Worm (Caenorhabditis elegans) whole organism, L1 larva: ENCODE measurements around the gene F59F5.5.

Source experiments
- C04F5.9 ChIP-seq: sonication (generic microtip); optimal IDR thresholded peaks from 2 replicates; lab custom pipeline; 2016; ENCODE audit warnings: missing genetic modification characterization, missing compliant biosample characterization
- C16A3.4 ChIP-seq: fragments of 150-350 bp; optimal IDR thresholded peaks from 2 replicates; lab custom pipeline; 2014; ENCODE audit warnings: missing biosample characterization, missing genetic modification characterization
- C34B4.2 ChIP-seq: sonication (generic microtip); optimal IDR thresholded peaks from 2 replicates; lab custom pipeline; 2017; ENCODE audit warnings: mild to moderate bottlenecking, missing genetic modification characterization, missing compliant biosample characterization
- Y116A8C.19 ChIP-seq: sonication (generic microtip); optimal IDR thresholded peaks from 2 replicates; lab custom pipeline; 2016; ENCODE audit warnings: missing compliant biosample characterization, missing genetic modification characterization, borderline replicate concordance
- aha-1 ChIP-seq: fragments of 150-350 bp; optimal IDR thresholded peaks from 2 replicates; lab custom pipeline; 2014; ENCODE audit warnings: missing biosample characterization, missing genetic modification characterization
- aly-2 ChIP-seq: fragments of 150-350 bp; optimal IDR thresholded peaks from 2 replicates; lab custom pipeline; 2014; ENCODE audit warnings: missing biosample characterization, missing genetic modification characterization
- ceh-8 ChIP-seq: fragments of 200-800 bp; sonication (Bioruptor generic); optimal IDR thresholded peaks from 2 replicates; lab custom pipeline; 2018; ENCODE audit warnings: mild to moderate bottlenecking, missing genetic modification characterization, moderate library complexity, missing compliant biosample characterization
- ceh-90 ChIP-seq: sonication (generic microtip); optimal IDR thresholded peaks from 2 replicates; lab custom pipeline; 2016; ENCODE audit warnings: missing genetic modification characterization, missing compliant biosample characterization
- ces-1 ChIP-seq: fragments of 150-350 bp; optimal IDR thresholded peaks from 2 replicates; lab custom pipeline; 2014; ENCODE audit warnings: missing biosample characterization, missing genetic modification reagents, missing genetic modification characterization
- dpl-1 ChIP-seq, 3 experiments: fragments of 150-350 bp in 2 of 3; sonication (generic microtip) in 1 of 3; optimal IDR thresholded peaks; 2 replicates each; lab custom pipeline; 2014 to 2017; ENCODE audit warnings: missing biosample characterization in 3 of 3, missing genetic modification characterization in 3 of 3, missing genetic modification reagents in 3 of 3
- efl-1 ChIP-seq, 4 experiments: fragments of 150-350 bp; optimal IDR thresholded peaks in 3 of 4; peaks in 1 of 4; 1 replicate in 1 of 4; 2 replicates in 3 of 4; lab custom pipeline; 2014; ENCODE audit warnings: missing biosample characterization in 2 of 4, missing genetic modification characterization in 2 of 4, missing genetic modification reagents in 2 of 4
- egl-13 ChIP-seq: sonication (generic microtip); optimal IDR thresholded peaks from 2 replicates; lab custom pipeline; 2016; ENCODE audit warnings: missing genotype, missing genetic modification reagents, missing genetic modification characterization, missing compliant biosample characterization
- elt-2 ChIP-seq: sonication (generic microtip); optimal IDR thresholded peaks from 2 replicates; lab custom pipeline; 2016; ENCODE audit warnings: missing genetic modification characterization, mild to moderate bottlenecking, inconsistent platforms, missing compliant biosample characterization, missing genetic modification reagents
- ets-5 ChIP-seq: fragments of 200-800 bp; sonication (Bioruptor generic); IDR thresholded peaks from 2 replicates; pipeline ENCODE4 v1.3.6; 2022; ENCODE audit warnings: missing genetic modification characterization, missing compliant biosample characterization
- fkh-10 ChIP-seq: sonication (generic microtip); optimal IDR thresholded peaks from 2 replicates; lab custom pipeline; 2017; ENCODE audit warnings: missing biosample characterization, missing genetic modification reagents, missing genetic modification characterization
- fkh-8 ChIP-seq: sonication (generic microtip); optimal IDR thresholded peaks from 2 replicates; lab custom pipeline; 2016; ENCODE audit warnings: mild to moderate bottlenecking, missing genetic modification characterization, missing compliant biosample characterization
- fos-1 ChIP-seq: fragments of 150-350 bp; optimal IDR thresholded peaks from 2 replicates; lab custom pipeline; 2014; ENCODE audit warnings: missing biosample characterization, missing genetic modification characterization
- hlh-4 ChIP-seq: sonication (generic microtip); optimal IDR thresholded peaks from 2 replicates; lab custom pipeline; 2016; ENCODE audit warnings: mild to moderate bottlenecking, missing genetic modification characterization, missing compliant biosample characterization
- isw-1 ChIP-seq: fragments of 200-800 bp; sonication (Bioruptor generic); IDR thresholded peaks from 2 replicates; pipeline ENCODE4 v1.3.6; 2022; ENCODE audit warnings: missing genetic modification characterization, missing compliant biosample characterization
- lin-14 ChIP-seq: fragments of 200-800 bp; sonication (Bioruptor generic); optimal IDR thresholded peaks from 2 replicates; lab custom pipeline; 2018; ENCODE audit warnings: mild to moderate bottlenecking, missing genetic modification characterization, moderate library complexity, missing compliant biosample characterization
- lin-35 ChIP-seq, 2 experiments: fragments of 150-350 bp; optimal IDR thresholded peaks; 2 replicates each; lab custom pipeline; 2014; ENCODE audit warnings: missing biosample characterization in 2 of 2, missing genetic modification characterization in 2 of 2, missing genetic modification reagents in 2 of 2
- lir-3 ChIP-seq: sonication (generic microtip); optimal IDR thresholded peaks from 2 replicates; lab custom pipeline; 2016; ENCODE audit warnings: mild to moderate bottlenecking, missing genetic modification characterization, moderate library complexity, missing compliant biosample characterization; ENCODE audit not compliant: poor library complexity
- mdl-1 ChIP-seq, 2 experiments: fragments of 150-350 bp; optimal IDR thresholded peaks; 2 replicates each; lab custom pipeline; 2014 to 2017; ENCODE audit warnings: missing biosample characterization in 2 of 2, missing genetic modification characterization in 2 of 2, inconsistent platforms in 1 of 2
- mep-1 ChIP-seq: fragments of 150-350 bp; optimal IDR thresholded peaks from 2 replicates; lab custom pipeline; 2014; ENCODE audit warnings: missing biosample characterization, missing genetic modification characterization
- nhr-11 ChIP-seq: fragments of 150-350 bp; optimal IDR thresholded peaks from 2 replicates; lab custom pipeline; 2014; ENCODE audit warnings: missing biosample characterization, missing genetic modification characterization
- nhr-19 ChIP-seq: fragments of 200-800 bp; sonication (Bioruptor generic); conservative IDR thresholded peaks from 2 replicates; pipeline ENCODE4 v1.3.6; 2022; ENCODE audit warnings: missing genetic modification characterization, missing compliant biosample characterization
- nhr-20 ChIP-seq: sonication (generic microtip); optimal IDR thresholded peaks from 2 replicates; lab custom pipeline; 2016; ENCODE audit warnings: mild to moderate bottlenecking, missing genetic modification characterization, missing compliant biosample characterization
- nhr-237 ChIP-seq: fragments of 150-350 bp; optimal IDR thresholded peaks from 2 replicates; lab custom pipeline; 2014; ENCODE audit warnings: missing biosample characterization, missing genetic modification characterization
- nhr-47 ChIP-seq: sonication (generic microtip); optimal IDR thresholded peaks from 2 replicates; lab custom pipeline; 2016; ENCODE audit warnings: mild to moderate bottlenecking, missing genetic modification characterization, moderate library complexity, missing compliant biosample characterization
- nhr-71 ChIP-seq: sonication (generic microtip); optimal IDR thresholded peaks from 2 replicates; lab custom pipeline; 2016; ENCODE audit warnings: mild to moderate bottlenecking, missing genetic modification characterization, moderate library complexity, missing compliant biosample characterization
- nhr-84 ChIP-seq: sonication (generic microtip); optimal IDR thresholded peaks from 2 replicates; lab custom pipeline; 2017; ENCODE audit warnings: missing biosample characterization, missing genetic modification characterization
- skn-1 ChIP-seq: fragments of 150-350 bp; optimal IDR thresholded peaks from 2 replicates; lab custom pipeline; 2014; ENCODE audit warnings: missing biosample characterization, missing genetic modification characterization
- snpc-4 ChIP-seq: fragments of 150-350 bp; optimal IDR thresholded peaks from 2 replicates; lab custom pipeline; 2014; ENCODE audit warnings: missing biosample characterization, missing genetic modification characterization
- sptf-1 ChIP-seq: fragments of 150-350 bp; optimal IDR thresholded peaks from 2 replicates; lab custom pipeline; 2014; ENCODE audit warnings: missing biosample characterization, missing genetic modification characterization
- sup-37 ChIP-seq: fragments of 200-800 bp; sonication (Bioruptor generic); optimal IDR thresholded peaks from 2 replicates; lab custom pipeline; 2018; ENCODE audit warnings: mild to moderate bottlenecking, missing genetic modification characterization, missing compliant biosample characterization
- swsn-7 ChIP-seq: sonication (generic microtip); optimal IDR thresholded peaks from 2 replicates; lab custom pipeline; 2016; ENCODE audit warnings: missing genetic modification characterization, missing compliant biosample characterization
- tbx-2 ChIP-seq: sonication (generic microtip); optimal IDR thresholded peaks from 2 replicates; lab custom pipeline; 2016; ENCODE audit warnings: missing genetic modification characterization, missing compliant biosample characterization
- tlp-1 ChIP-seq: fragments of 150-350 bp; optimal IDR thresholded peaks from 2 replicates; lab custom pipeline; 2014; ENCODE audit warnings: missing biosample characterization, missing genetic modification characterization
- unc-62 ChIP-seq: fragments of 150-350 bp; optimal IDR thresholded peaks from 2 replicates; lab custom pipeline; 2014; ENCODE audit warnings: missing biosample characterization, missing genetic modification reagents, missing genetic modification characterization
- vab-15 ChIP-seq: sonication (generic microtip); optimal IDR thresholded peaks from 2 replicates; lab custom pipeline; 2017; ENCODE audit warnings: missing genotype, mild to moderate bottlenecking, missing genetic modification characterization, missing compliant biosample characterization
- xbp-1 ChIP-seq: sonication (generic microtip); optimal IDR thresholded peaks from 2 replicates; lab custom pipeline; 2016; ENCODE audit warnings: missing genetic modification characterization, missing compliant biosample characterization
- ztf-11 ChIP-seq, 2 experiments: sonication (generic microtip); optimal IDR thresholded peaks; 2 replicates each; lab custom pipeline; 2016 to 2017; ENCODE audit warnings: missing genetic modification characterization in 2 of 2, missing biosample characterization in 1 of 2, missing compliant biosample characterization in 1 of 2
- ztf-4 ChIP-seq: fragments of 150-350 bp; optimal IDR thresholded peaks from 2 replicates; lab custom pipeline; 2014; ENCODE audit warnings: missing biosample characterization, missing genetic modification characterization

F59F5.5 gene

ce11 chrX:10532180-10532833 is 13.5 kb upstream of the F59F5.5 start:
- no peak for TF ChIP-seq Y116A8C.19
- TF ChIP-seq skn-1 (tag; lab: Kevin White, UChicago), result no peak
- TF ChIP-seq isw-1, result no peak
- no peak for TF ChIP-seq C34B4.2 (tag; lab: Kevin White, UChicago)
- TF ChIP-seq sup-37, result no peak
- TF ChIP-seq unc-62 (GFP tag; lab: Kevin White, UChicago), result no peak
- peak; percentile 26 for TF ChIP-seq egl-13
- TF ChIP-seq hlh-4 (tag; lab: Kevin White, UChicago), result no peak
- peak; percentile 18 for TF ChIP-seq nhr-20
- no peak for TF ChIP-seq nhr-237 (tag; lab: Kevin White, UChicago)
- no peak for TF ChIP-seq aly-2
- no peak for TF ChIP-seq sptf-1 (tag; lab: Kevin White, UChicago)
- TF ChIP-seq fkh-10 (GFP tag; lab: Kevin White, UChicago), result no peak
- no peak for TF ChIP-seq ets-5 (GFP tag; lab: Robert Waterston, UW)
- no peak for TF ChIP-seq fos-1 (tag; lab: Kevin White, UChicago)
- peak in 1 of 2 experiments; percentile 38 for TF ChIP-seq lin-35 (GFP tag; optimal IDR thresholded peaks at IDR 0.05; lab: Kevin White, UChicago)
- TF ChIP-seq mdl-1 (tag; optimal IDR thresholded peaks at IDR 0.05; lab: Kevin White, UChicago), result no peak
- TF ChIP-seq nhr-47, result no peak
- no peak for TF ChIP-seq vab-15 (tag; lab: Kevin White, UChicago)
- TF ChIP-seq xbp-1, result no peak
- no peak for TF ChIP-seq dpl-1 (GFP tag; optimal IDR thresholded peaks at IDR 0.05; lab: Kevin White, UChicago)
- TF ChIP-seq ztf-4 (tag; lab: Kevin White, UChicago), result no peak
- TF ChIP-seq nhr-71 (tag; lab: Kevin White, UChicago), result peak; percentile 15
- no peak for TF ChIP-seq swsn-7
- TF ChIP-seq aha-1, result no peak
- TF ChIP-seq C16A3.4 (tag; lab: Kevin White, UChicago), result no peak
- no peak for TF ChIP-seq tlp-1
- TF ChIP-seq nhr-19 (GFP tag; lab: Robert Waterston, UW), result no peak
- TF ChIP-seq ztf-11 (tag; optimal IDR thresholded peaks at IDR 0.05; lab: Kevin White, UChicago), result no peak
- TF ChIP-seq ceh-90, result no peak
- TF ChIP-seq elt-2 (tag; lab: Kevin White, UChicago), result peak; percentile 93
- TF ChIP-seq nhr-84, result no peak
- no peak for TF ChIP-seq mep-1 (tag; lab: Kevin White, UChicago)

- TF ChIP-seq elt-2 (tag; lab: Kevin White, UChicago) (peak; percentile 60), snpc-4 (tag; lab: Kevin White, UChicago) (no peak)
These were observed 12.4 kb upstream of the F59F5.5 start, which contains the start of gene glo-3 for ce11 chrX:10533447-10533846. TSS of gene glo-3 (plus strand) at chrX:10533699.

DNA sequence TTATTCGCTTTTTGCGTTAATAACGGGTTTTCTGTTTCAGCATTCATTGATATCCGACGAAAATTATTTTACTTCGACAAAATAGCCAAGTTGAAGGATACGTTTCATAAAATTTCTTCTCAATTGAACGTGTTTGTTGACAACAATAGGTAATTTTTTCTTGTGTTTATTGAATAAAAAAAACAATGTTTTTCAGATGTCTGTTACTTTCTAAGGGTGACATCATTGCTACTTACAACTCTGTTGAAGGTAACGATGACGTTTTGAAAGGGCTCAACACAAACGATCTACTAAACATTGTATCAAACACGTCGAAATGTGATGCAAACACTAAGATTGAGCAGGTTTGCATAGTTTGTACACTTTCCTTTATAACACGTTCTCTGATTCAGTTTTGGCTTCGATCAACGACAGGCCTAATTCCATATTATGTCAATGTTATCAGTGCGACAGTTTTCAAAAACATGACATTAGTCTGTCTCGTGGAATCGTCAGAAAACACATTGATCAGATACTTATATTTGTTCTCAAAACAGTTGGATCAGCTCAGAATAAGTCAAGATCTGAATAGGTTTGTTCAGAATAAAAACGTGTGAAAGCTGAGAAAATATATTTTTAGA is 11.1 kb upstream of the F59F5.5 start:
- no peak for TF ChIP-seq efl-1 (optimal IDR thresholded peaks at IDR 0.05; lab: Kevin White, UChicago)
- peak in 1 of 2 experiments; percentile 62 for TF ChIP-seq efl-1 (GFP tag; optimal IDR thresholded peaks at IDR 0.05 in 1 of 2; lab: Kevin White, UChicago)
- TF ChIP-seq elt-2 (tag; lab: Kevin White, UChicago), result peak; percentile 2
- TF ChIP-seq nhr-11, result no peak
- no peak for TF ChIP-seq nhr-237 (tag; lab: Kevin White, UChicago)
- no peak for TF ChIP-seq C34B4.2 (tag; lab: Kevin White, UChicago)

DNA sequence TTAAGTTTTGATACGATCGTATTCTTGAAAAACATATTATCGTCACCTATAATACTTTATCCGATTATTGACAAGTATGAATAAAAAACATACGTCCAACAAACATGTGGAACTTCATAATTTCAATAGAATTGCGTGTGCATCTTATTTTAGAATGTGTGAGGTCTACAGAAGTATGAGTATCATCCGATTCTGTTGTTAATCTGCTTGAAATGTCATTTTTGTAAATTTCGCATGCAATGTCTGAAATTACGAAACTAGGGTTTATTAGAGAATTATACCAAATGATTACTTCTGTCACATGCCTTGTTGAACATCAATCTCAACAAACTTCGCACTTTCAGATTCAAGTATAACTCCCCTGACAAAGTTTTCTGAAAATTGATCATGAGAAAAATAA is 4.0 kb upstream of the F59F5.5 start:
- TF ChIP-seq fkh-8 (tag; lab: Kevin White, UChicago) (no peak), C04F5.9 (no peak), lir-3 (tag; lab: Kevin White, UChicago) (no peak), lin-14 (GFP tag; lab: Kevin White, UChicago) (no peak), nhr-47 (no peak), tbx-2 (tag; lab: Kevin White, UChicago) (no peak), ceh-8 (GFP tag; lab: Kevin White, UChicago) (no peak), nhr-237 (tag; lab: Kevin White, UChicago) (no peak), ets-5 (GFP tag; lab: Robert Waterston, UW) (no peak), ces-1 (GFP tag; lab: Kevin White, UChicago) (no peak), nhr-20 (no peak)
